Worm (Caenorhabditis elegans): ENCODE results near the gene clec-33.

DNA sequence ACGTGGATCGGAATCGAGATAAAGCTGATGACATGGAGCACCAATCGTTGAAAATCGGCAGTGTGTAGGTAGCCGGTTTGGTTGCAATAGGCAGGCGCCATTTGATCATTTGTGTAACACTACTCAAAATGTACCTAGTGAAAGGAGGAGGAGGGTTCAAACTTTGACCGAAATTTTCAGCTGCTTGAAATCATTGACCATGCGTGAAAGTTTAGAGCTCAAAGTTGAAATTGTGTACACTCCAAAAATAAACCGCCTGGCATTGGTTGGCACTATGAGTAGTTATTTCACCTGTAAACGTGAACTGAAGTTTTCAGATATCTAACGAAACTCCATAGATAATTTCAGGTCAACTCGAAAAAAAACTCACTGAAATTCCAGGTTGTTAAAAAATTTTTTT lies 37.7 kb downstream of the clec-33 start, which contains the start of gene srh-215:
- no peak for TF ChIP-seq mcd-1 (GFP tag; IDR thresholded peaks at IDR 0.05)
- TF ChIP-seq ztf-6 (GFP tag; IDR thresholded peaks at IDR 0.05): no peak
- TF ChIP-seq F23B12.7 (tag; optimal IDR thresholded peaks at IDR 0.05; ENCODE audit: insufficient read depth): no peak
